Fruit fly (Drosophila melanogaster): ENCODE results near the gene CG13712.

DNA sequence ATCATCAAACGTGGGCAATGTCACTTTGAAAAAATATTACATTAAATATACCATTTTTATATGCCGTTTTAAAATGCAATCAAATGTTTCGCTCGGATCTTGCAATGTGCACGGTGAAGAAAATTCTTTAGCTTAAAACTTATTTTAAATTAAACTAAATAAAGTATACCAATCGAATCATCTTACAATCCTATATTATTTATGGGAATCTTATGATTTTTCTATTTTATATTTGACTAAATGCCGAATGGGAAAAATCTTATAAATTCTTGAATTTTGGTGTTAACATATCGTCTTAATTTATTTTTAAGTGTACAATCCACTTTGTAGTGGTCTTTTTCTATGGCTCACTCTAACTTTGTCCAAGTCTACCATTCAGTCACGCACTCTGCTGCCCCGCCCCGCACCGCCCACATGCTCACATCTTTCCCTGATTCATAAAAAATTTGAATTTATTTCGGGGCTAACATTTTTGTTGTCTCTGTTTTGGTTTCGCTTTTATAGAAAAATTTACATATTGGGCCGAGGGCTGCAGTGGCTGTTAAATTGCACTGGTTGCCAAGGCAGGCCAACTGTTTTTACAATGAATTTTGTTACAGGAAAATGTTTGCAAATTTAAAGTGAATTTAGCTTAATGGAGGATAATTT is 10.9 kb upstream of the CG13712 start:
- TF ChIP-seq Scr (GFP tag; IDR thresholded peaks at IDR 0.05; ENCODE audit: partially characterized antibody), result no peak
- no peak for TF ChIP-seq CG10543 (GFP tag; optimal IDR thresholded peaks at IDR 0.05)
- peak; percentile 48 for TF ChIP-seq CG7556 (GFP tag; optimal IDR thresholded peaks at IDR 0.05)
- no peak for TF ChIP-seq Hr78 (GFP tag; optimal IDR thresholded peaks at IDR 0.05)

Data from whole organism, embryonic.